Fruit fly (Drosophila melanogaster) whole organism, prepupa: ENCODE data around the gene alpha-PheRS.
A peak's percentile ranks its signal among the peaks of the same experiment; 100 is the strongest.

Source experiments
- Blimp-1 ChIP-seq: fragments of 200-800 bp; sonication (Bioruptor generic); optimal IDR thresholded peaks from 3 replicates; lab custom pipeline; 2017; ENCODE audit warnings: missing biosample characterization, missing genetic modification characterization, mild to moderate bottlenecking, moderate library complexity, missing genetic modification reagents
- CG10631 ChIP-seq: fragments of 200-800 bp; sonication (Bioruptor generic); optimal IDR thresholded peaks from 2 replicates; lab custom pipeline; 2016; ENCODE audit warnings: missing biosample characterization, missing genetic modification characterization
- CG10669 ChIP-seq: fragments of 200-800 bp; sonication (Bioruptor generic); optimal IDR thresholded peaks from 3 replicates; lab custom pipeline; 2018; ENCODE audit warnings: missing biosample characterization, mild to moderate bottlenecking, missing genetic modification characterization, moderate library complexity
- CG11762 ChIP-seq: fragments of 200-800 bp; sonication (Bioruptor generic); optimal IDR thresholded peaks from 3 replicates; lab custom pipeline; 2016; ENCODE audit warnings: missing biosample characterization, missing genetic modification characterization; ENCODE audit not compliant: insufficient read depth
- CG15336 ChIP-seq: fragments of 200-800 bp; sonication (Bioruptor generic); IDR thresholded peaks from 2 replicates; pipeline ENCODE4 v1.3.6; 2022; ENCODE audit warnings: missing biosample characterization, missing genetic modification characterization
- CG16779 ChIP-seq: fragments of 200-800 bp; sonication (Bioruptor generic); optimal IDR thresholded peaks from 3 replicates; lab custom pipeline; 2017; ENCODE audit warnings: missing biosample characterization, mild to moderate bottlenecking, missing genetic modification characterization
- CG3032 ChIP-seq: fragments of 200-800 bp; optimal IDR thresholded peaks from 2 replicates; lab custom pipeline; 2019; ENCODE audit warnings: missing biosample characterization, mild to moderate bottlenecking, missing genetic modification characterization, moderate library complexity
- CG31627 ChIP-seq: fragments of 200-800 bp; sonication (Bioruptor generic); optimal IDR thresholded peaks from 3 replicates; lab custom pipeline; 2016; ENCODE audit warnings: missing biosample characterization, missing genetic modification characterization
- CG3919 ChIP-seq: fragments of 200-800 bp; sonication (Bioruptor generic); optimal IDR thresholded peaks from 3 replicates; lab custom pipeline; 2016; ENCODE audit warnings: missing biosample characterization, missing genetic modification characterization
- CG6792 ChIP-seq: fragments of 200-800 bp; sonication (Bioruptor generic); optimal IDR thresholded peaks from 3 replicates; lab custom pipeline; 2016; ENCODE audit warnings: missing biosample characterization, missing genetic modification characterization
- CG6854 ChIP-seq: fragments of 200-800 bp; sonication (Bioruptor generic); optimal IDR thresholded peaks from 2 replicates; lab custom pipeline; 2017; ENCODE audit warnings: missing biosample characterization, mild to moderate bottlenecking, missing genetic modification characterization
- CG7368 ChIP-seq: fragments of 200-800 bp; sonication (Bioruptor generic); optimal IDR thresholded peaks from 3 replicates; lab custom pipeline; 2016; ENCODE audit warnings: missing biosample characterization, missing genetic modification characterization
- CG8119 ChIP-seq: fragments of 200-800 bp; sonication (Bioruptor generic); IDR thresholded peaks from 3 replicates; pipeline ENCODE4 v1.3.6; 2022; ENCODE audit warnings: missing biosample characterization, missing genetic modification characterization
- CG8632 ChIP-seq: fragments of 200-800 bp; sonication (Bioruptor generic); optimal IDR thresholded peaks from 3 replicates; lab custom pipeline; 2016; ENCODE audit warnings: missing biosample characterization, missing genetic modification characterization
- CG9139 ChIP-seq: fragments of 200-800 bp; sonication (Bioruptor generic); optimal IDR thresholded peaks from 3 replicates; lab custom pipeline; 2017; ENCODE audit warnings: missing biosample characterization, mild to moderate bottlenecking, missing genetic modification characterization
- Eip78C ChIP-seq: fragments of 200-800 bp; sonication (Bioruptor generic); peaks from one replicate; lab custom pipeline; 2016; ENCODE audit warnings: missing biosample characterization, missing genetic modification characterization
- Ets21C ChIP-seq: fragments of 200-800 bp; sonication (Bioruptor generic); optimal IDR thresholded peaks from 3 replicates; lab custom pipeline; 2016; ENCODE audit warnings: missing biosample characterization, missing genetic modification characterization
- Ets96B ChIP-seq: fragments of 200-800 bp; optimal IDR thresholded peaks from 2 replicates; lab custom pipeline; 2019; ENCODE audit warnings: missing biosample characterization, mild to moderate bottlenecking, missing genetic modification characterization, moderate library complexity
- Gug ChIP-seq: fragments of 200-800 bp; sonication (Bioruptor generic); IDR thresholded peaks from 2 replicates; pipeline ENCODE4 v1.3.6; 2022; ENCODE audit warnings: missing biosample characterization, missing genetic modification characterization
- Hr38 ChIP-seq: sonication (Bioruptor generic); optimal IDR thresholded peaks from 2 replicates; lab custom pipeline; 2016; ENCODE audit warnings: missing biosample characterization, missing genetic modification characterization
- Hr4 ChIP-seq: fragments of 200-800 bp; sonication (Bioruptor generic); optimal IDR thresholded peaks from 3 replicates; lab custom pipeline; 2016; ENCODE audit warnings: missing biosample characterization, missing genetic modification characterization
- Lpt ChIP-seq: fragments of 200-800 bp; sonication (Bioruptor generic); optimal IDR thresholded peaks from 3 replicates; lab custom pipeline; 2016; ENCODE audit warnings: missing biosample characterization, missing genetic modification characterization
- Met ChIP-seq: fragments of 200-800 bp; sonication (Bioruptor generic); optimal IDR thresholded peaks from 3 replicates; lab custom pipeline; 2016; ENCODE audit warnings: missing biosample characterization, missing genetic modification characterization
- OdsH ChIP-seq: fragments of 200-800 bp; sonication (Bioruptor generic); optimal IDR thresholded peaks from 3 replicates; lab custom pipeline; 2016; ENCODE audit warnings: missing biosample characterization, missing genetic modification characterization
- Smox ChIP-seq: fragments of 200-800 bp; sonication (Bioruptor generic); optimal IDR thresholded peaks from 3 replicates; lab custom pipeline; 2016; ENCODE audit warnings: missing biosample characterization, missing genetic modification characterization
- Sox15 ChIP-seq: fragments of 200-800 bp; sonication (Bioruptor generic); optimal IDR thresholded peaks from 3 replicates; lab custom pipeline; 2016; ENCODE audit warnings: missing biosample characterization, missing genetic modification characterization
- dac ChIP-seq: fragments of 200-800 bp; sonication (Bioruptor generic); optimal IDR thresholded peaks from 2 replicates; lab custom pipeline; 2017; ENCODE audit warnings: missing biosample characterization, mild to moderate bottlenecking, missing genetic modification characterization
- esn ChIP-seq: fragments of 200-800 bp; sonication (Bioruptor generic); optimal IDR thresholded peaks from 2 replicates; lab custom pipeline; 2016; ENCODE audit warnings: missing biosample characterization, mild to moderate bottlenecking, missing genetic modification characterization, moderate library complexity
- fd59A ChIP-seq: fragments of 200-800 bp; sonication (Bioruptor generic); optimal IDR thresholded peaks from 2 replicates; lab custom pipeline; 2017; ENCODE audit warnings: missing biosample characterization, mild to moderate bottlenecking, missing genetic modification characterization, missing genetic modification reagents
- fd85E ChIP-seq: fragments of 200-800 bp; sonication (Bioruptor generic); optimal IDR thresholded peaks from 3 replicates; lab custom pipeline; 2016; ENCODE audit warnings: missing biosample characterization, missing genetic modification characterization
- lz ChIP-seq: fragments of 200-800 bp; sonication (Bioruptor generic); optimal IDR thresholded peaks from 3 replicates; lab custom pipeline; 2016; ENCODE audit warnings: missing biosample characterization, missing genetic modification characterization
- net ChIP-seq: fragments of 200-800 bp; sonication (Bioruptor generic); optimal IDR thresholded peaks from 3 replicates; lab custom pipeline; 2016; ENCODE audit warnings: missing biosample characterization, missing genetic modification characterization
- ss ChIP-seq, 2 experiments: fragments of 200-800 bp; sonication (Bioruptor generic); optimal IDR thresholded peaks; 2 replicates in 1 of 2; 3 replicates in 1 of 2; lab custom pipeline; 2017 to 2018; ENCODE audit warnings: mild to moderate bottlenecking in 2 of 2, missing biosample characterization in 2 of 2, missing genetic modification characterization in 2 of 2, moderate library complexity in 1 of 2
- svp ChIP-seq: fragments of 200-800 bp; sonication (Bioruptor generic); peaks from one replicate; lab custom pipeline; 2016; ENCODE audit warnings: missing biosample characterization, missing genetic modification characterization
- vri ChIP-seq: fragments of 200-800 bp; sonication (Bioruptor generic); optimal IDR thresholded peaks from 3 replicates; lab custom pipeline; 2016; ENCODE audit warnings: missing biosample characterization, mild to moderate bottlenecking, missing genetic modification characterization

Gene alpha-PheRS

DNA sequence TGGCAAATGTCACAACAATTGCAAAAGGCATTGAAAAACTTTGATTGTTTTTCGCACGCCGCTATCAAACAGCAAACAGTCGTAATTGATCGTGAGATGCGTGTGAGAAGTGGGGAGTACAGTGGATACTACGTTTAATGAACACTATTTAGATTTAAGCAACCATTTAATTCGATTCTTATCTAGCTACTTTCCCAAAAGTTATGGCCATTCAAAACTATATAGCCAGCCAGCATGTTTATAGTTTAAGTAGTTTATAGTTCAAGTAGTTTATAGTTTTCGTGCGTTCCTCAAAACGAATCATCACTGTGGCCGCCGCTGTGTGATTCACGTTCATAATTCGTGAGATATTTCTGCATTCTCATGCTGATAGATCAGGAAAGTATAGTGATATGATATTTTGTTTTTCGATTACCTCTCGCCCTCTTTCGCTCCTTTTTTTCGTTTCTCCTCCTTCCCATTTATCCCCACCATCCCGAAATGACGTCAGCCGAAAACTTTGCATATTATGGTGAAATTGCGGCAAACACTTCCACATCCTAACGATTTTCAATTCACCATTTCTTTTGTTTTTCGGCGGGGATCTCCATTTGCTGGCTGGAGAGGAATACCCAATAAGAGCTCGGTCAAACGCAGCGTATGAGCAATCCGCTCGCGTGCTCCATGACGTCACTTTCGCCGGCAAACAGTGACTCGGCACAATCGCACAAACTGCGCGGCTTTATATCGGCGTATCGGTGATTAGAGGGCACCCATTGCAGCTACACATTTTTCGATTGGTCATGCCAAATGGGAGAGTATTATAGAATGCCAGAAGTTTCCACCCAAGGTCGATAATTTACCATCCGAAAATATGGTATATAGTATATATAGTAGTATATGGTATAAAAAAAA, 31.8 kb downstream of the alpha-PheRS start (continued):
- TF ChIP-seq Sox15 = no peak
- no peak for TF ChIP-seq CG11762 (GFP tag; lab: Kevin White, UChicago)
- TF ChIP-seq Met (GFP tag; lab: Kevin White, UChicago) = peak; percentile 3
- TF ChIP-seq CG3919 (GFP tag; lab: Kevin White, UChicago) = no peak
- no peak for TF ChIP-seq CG8632
- no peak for TF ChIP-seq CG16779 (tag; lab: Kevin White, UChicago)
- no peak for TF ChIP-seq Ets21C (GFP tag; lab: Kevin White, UChicago)
- no peak for TF ChIP-seq CG10669 (GFP tag; lab: Kevin White, UChicago)
- no peak for TF ChIP-seq dac
- TF ChIP-seq CG3032 (tag; lab: Kevin White, UChicago) = no peak

DNA sequence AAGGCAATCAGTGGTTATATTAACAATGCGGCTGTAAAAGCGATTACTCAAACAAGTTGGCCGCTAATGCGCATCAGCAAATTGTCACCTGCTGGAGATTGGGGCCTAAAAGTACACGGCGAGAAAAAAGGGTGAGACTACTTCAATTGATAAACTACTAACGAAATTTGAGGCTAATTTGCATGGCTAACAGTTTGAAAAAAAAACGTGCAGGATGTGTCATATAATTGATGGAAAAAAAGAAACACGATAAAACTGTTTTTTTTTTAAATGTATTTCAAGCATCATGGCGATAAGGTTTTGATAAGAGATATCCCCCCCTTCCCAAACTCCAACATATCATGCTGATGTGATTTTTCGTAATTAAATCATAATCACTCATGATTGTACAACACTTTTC, 32.7 kb downstream of the alpha-PheRS start:
- TF ChIP-seq CG31627 = no peak
- no peak for TF ChIP-seq Hr38 (GFP tag; lab: Kevin White, UChicago)
- TF ChIP-seq Smox = no peak
- no peak for TF ChIP-seq CG10631 (GFP tag; lab: Kevin White, UChicago)
- no peak for TF ChIP-seq OdsH (GFP tag; lab: Kevin White, UChicago)
- no peak for TF ChIP-seq CG15336 (GFP tag; lab: Robert Waterston, UW)
- TF ChIP-seq Lpt (GFP tag; lab: Kevin White, UChicago) = no peak
- TF ChIP-seq fd85E = no peak
- no peak for TF ChIP-seq CG7368 (GFP tag; lab: Kevin White, UChicago)
- peak; percentile 51 for TF ChIP-seq svp (GFP tag; lab: Kevin White, UChicago)
- no peak for TF ChIP-seq Ets96B (tag; lab: Kevin White, UChicago)
- TF ChIP-seq CG6792 (GFP tag; lab: Kevin White, UChicago) = no peak
- TF ChIP-seq CG6854 (GFP tag; lab: Kevin White, UChicago) = no peak
- no peak for TF ChIP-seq ss (GFP tag; optimal IDR thresholded peaks at IDR 0.05; lab: Kevin White, UChicago)
- peak; percentile 2 for TF ChIP-seq Met (GFP tag; lab: Kevin White, UChicago)
- peak; percentile 8 for TF ChIP-seq esn (GFP tag; lab: Kevin White, UChicago)
- TF ChIP-seq lz (GFP tag; lab: Kevin White, UChicago) = peak; percentile 10
- peak; percentile 59 for TF ChIP-seq Eip78C (GFP tag; lab: Kevin White, UChicago)
- TF ChIP-seq CG8632 = no peak
- TF ChIP-seq CG8119 = no peak
- TF ChIP-seq net (GFP tag; lab: Kevin White, UChicago) = no peak

DNA sequence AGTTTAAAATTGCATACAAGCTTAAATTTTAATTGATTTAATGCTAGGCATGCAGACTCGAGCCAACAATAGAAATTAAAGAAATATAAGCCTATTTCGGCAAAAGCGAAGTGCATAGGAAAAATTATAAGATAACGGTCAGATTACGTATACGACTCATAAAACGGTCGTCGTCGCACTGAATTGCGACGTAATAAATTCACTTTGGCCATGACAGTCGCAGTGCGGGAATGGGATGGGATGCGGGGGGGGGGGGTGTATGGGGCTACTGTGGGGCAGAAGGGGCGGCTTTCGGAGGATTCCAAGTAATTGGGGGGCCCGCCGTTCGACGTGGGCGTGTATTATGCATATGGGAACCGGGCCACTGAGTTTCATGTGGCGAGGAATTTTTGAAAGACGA, 34.4 kb downstream of the alpha-PheRS start:
- TF ChIP-seq Gug (GFP tag; lab: Robert Waterston, UW) (no peak), vri (GFP tag; lab: Kevin White, UChicago) (peak; percentile 76), CG9139 (no peak)

DNA sequence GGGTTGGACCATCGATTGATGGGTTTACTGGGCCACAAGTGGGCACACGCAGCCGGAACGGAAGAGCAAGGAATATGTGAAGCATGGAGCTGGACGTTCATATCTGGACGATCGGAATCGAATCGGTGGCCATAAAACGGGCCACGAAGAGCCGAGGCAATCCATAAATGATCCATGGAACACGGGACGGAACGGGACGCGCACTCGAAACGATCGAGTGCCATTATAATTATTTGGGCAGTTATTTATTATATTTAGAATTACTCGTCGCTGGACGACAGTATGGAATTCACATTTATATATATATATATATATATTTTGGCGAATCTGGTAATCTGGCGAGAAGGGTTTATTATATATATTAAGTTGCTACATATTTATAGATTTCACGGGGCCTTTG, 37.5 kb downstream of the alpha-PheRS start:
- TF ChIP-seq Blimp-1 (GFP tag; lab: Kevin White, UChicago) (no peak), fd59A (GFP tag; lab: Kevin White, UChicago) (no peak), CG8119 (no peak), CG10669 (GFP tag; lab: Kevin White, UChicago) (no peak), Hr4 (GFP tag; lab: Kevin White, UChicago) (no peak), Smox (no peak), CG15336 (GFP tag; lab: Robert Waterston, UW) (no peak), CG31627 (no peak), Lpt (GFP tag; lab: Kevin White, UChicago) (no peak), lz (GFP tag; lab: Kevin White, UChicago) (no peak), Hr38 (GFP tag; lab: Kevin White, UChicago) (no peak), vri (GFP tag; lab: Kevin White, UChicago) (no peak), CG3032 (tag; lab: Kevin White, UChicago) (no peak), Gug (GFP tag; lab: Robert Waterston, UW) (no peak), ss (GFP tag; optimal IDR thresholded peaks at IDR 0.05; lab: Kevin White, UChicago) (no peak)
